Worm (Caenorhabditis elegans) whole organism, midembryonic: ENCODE data around the gene fbxa-2.

ENCODE experiments used
- T22C8.4 ChIP-seq: fragments of 200-800 bp; sonication (Bioruptor generic); IDR thresholded peaks from 2 replicates; pipeline ENCODE4 v1.3.6; 2022; ENCODE audit warnings: missing genetic modification characterization, missing compliant biosample characterization
- cog-1 ChIP-seq: sonication (generic microtip); optimal IDR thresholded peaks from 2 replicates; lab custom pipeline; 2016; ENCODE audit warnings: missing genetic modification characterization, missing compliant biosample characterization
- flt-1 ChIP-seq: fragments of 200-800 bp; sonication (Bioruptor generic); IDR thresholded peaks from 2 replicates; pipeline ENCODE4 v1.3.6; 2022; ENCODE audit warnings: missing genetic modification characterization, missing compliant biosample characterization
- klf-2 ChIP-seq: fragments of 200-800 bp; sonication (Bioruptor generic); conservative IDR thresholded peaks from 2 replicates; pipeline ENCODE4 v1.3.6; 2022; ENCODE audit warnings: missing genetic modification reagents, missing genetic modification characterization, missing compliant biosample characterization
- med-1 ChIP-seq: sonication (generic microtip); optimal IDR thresholded peaks from 2 replicates; lab custom pipeline; 2017; ENCODE audit warnings: missing genetic modification characterization, mild to moderate bottlenecking, missing compliant biosample characterization, antibody characterized with exemption, missing genetic modification reagents; ENCODE audit not compliant: insufficient read depth
- ref-1 ChIP-seq: fragments of 200-800 bp; sonication (Bioruptor generic); conservative IDR thresholded peaks from 2 replicates; pipeline ENCODE4 v1.3.6; 2022; ENCODE audit warnings: missing genetic modification reagents, missing genetic modification characterization, missing compliant biosample characterization
- tab-1 ChIP-seq: fragments of 200-800 bp; sonication (Bioruptor generic); IDR thresholded peaks from 2 replicates; pipeline ENCODE4 v1.3.6; 2022; ENCODE audit warnings: missing genetic modification characterization, missing compliant biosample characterization
- ztf-23 ChIP-seq: fragments of 200-800 bp; sonication (Bioruptor generic); IDR thresholded peaks from 2 replicates; pipeline ENCODE4 v1.3.6; 2022; ENCODE audit warnings: missing genetic modification reagents, missing genetic modification characterization, missing compliant biosample characterization
- ztf-29 ChIP-seq: fragments of 200-800 bp; sonication (Bioruptor generic); IDR thresholded peaks from 2 replicates; pipeline ENCODE4 v1.3.6; 2022; ENCODE audit warnings: missing genetic modification reagents, missing genetic modification characterization, missing compliant biosample characterization

The fbxa-2 gene

DNA sequence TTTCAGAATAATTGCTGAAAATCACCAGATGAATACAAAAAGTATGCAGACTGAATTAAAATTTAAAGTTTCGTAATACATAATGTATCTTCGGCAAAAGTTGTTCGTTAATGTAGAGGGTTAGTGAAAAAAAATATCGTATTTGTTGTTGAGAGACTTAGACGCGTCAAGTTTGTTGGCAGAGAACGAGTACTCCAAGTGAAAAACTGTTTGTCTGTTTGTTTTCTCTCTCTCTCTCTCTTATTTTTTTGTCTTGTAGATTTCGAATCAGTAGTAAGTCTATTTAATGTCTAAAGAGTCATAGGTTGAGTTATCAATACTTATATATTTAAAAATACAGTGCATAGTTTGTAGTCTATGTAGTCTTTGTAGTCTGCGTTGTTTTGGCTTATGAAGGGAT lies at the start of gene fbxa-2, which contains the start of gene T13F3.8:
Gene fbxa-2, minus strand, starts transcription at position 101 of the 400 bp plus-strand sequence.
Gene T13F3.8, plus strand, starts transcription at position 245 of the 400 bp plus-strand sequence.
- no peak for TF ChIP-seq ref-1 (GFP tag; lab: Robert Waterston, UW)
- TF ChIP-seq ztf-23 (GFP tag; lab: Robert Waterston, UW) = no peak
- TF ChIP-seq klf-2 (GFP tag; lab: Robert Waterston, UW) = no peak
- no peak for TF ChIP-seq T22C8.4 (GFP tag; lab: Robert Waterston, UW)
- TF ChIP-seq cog-1 (tag; lab: Kevin White, UChicago) = no peak
- no peak for TF ChIP-seq ztf-29 (GFP tag; lab: Robert Waterston, UW)
- no peak for TF ChIP-seq tab-1
- no peak for TF ChIP-seq flt-1 (GFP tag; lab: Robert Waterston, UW)
- TF ChIP-seq med-1 (GFP tag; lab: Kevin White, UChicago) = no peak

DNA sequence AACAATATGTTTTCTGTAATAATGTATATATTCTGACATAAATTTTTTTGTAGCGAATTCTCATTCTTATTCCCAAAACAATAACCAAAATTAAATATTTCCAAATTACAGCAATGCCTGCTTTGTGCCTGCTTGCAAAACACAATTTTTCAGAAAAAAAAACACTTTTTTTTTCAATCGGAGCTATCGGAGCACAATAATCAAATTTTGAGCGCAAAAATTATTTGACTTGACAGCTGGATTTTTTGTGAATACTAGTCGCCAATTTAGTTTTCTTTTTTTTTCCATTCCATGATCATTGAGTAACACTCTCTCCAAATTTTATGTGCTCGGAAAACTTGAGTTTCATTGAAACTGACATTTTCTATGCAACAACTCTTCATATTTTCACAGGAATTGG lies 47.8 kb upstream of the fbxa-2 start, which contains the start of gene srh-180:
Gene srh-180, plus strand, starts transcription at position 301 of the 400 bp plus-strand sequence.
- no peak for TF ChIP-seq tab-1
- no peak for TF ChIP-seq ref-1 (GFP tag; lab: Robert Waterston, UW)
- TF ChIP-seq ztf-29 (GFP tag; lab: Robert Waterston, UW) = no peak
- TF ChIP-seq cog-1 (tag; lab: Kevin White, UChicago) = no peak
- no peak for TF ChIP-seq flt-1 (GFP tag; lab: Robert Waterston, UW)
- no peak for TF ChIP-seq klf-2 (GFP tag; lab: Robert Waterston, UW)
- no peak for TF ChIP-seq T22C8.4 (GFP tag; lab: Robert Waterston, UW)
- TF ChIP-seq med-1 (GFP tag; lab: Kevin White, UChicago) = no peak

DNA sequence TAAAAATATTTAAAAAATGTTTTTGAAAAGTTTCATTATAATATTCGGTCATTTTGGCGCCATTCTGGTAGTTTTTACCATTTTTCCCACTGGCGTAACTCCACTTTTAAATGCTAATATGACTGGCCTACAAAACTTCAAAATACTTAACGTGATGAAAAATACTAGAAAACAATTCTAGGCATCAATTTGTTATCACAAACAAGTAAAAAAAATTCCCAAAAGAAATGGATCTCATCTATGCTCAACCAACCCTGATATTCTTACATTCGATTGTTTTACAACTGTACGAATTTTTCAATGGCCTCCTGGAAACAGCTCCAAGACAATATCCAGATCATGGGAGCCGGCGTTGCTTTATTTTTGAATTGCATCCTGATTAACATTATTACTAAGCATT lies 45.5 kb upstream of the fbxa-2 start, which contains the start of gene str-214:
Gene str-214, plus strand, starts transcription at position 301 of the 400 bp plus-strand sequence.
- TF ChIP-seq flt-1 (GFP tag; lab: Robert Waterston, UW) (no peak), med-1 (GFP tag; lab: Kevin White, UChicago) (no peak), ztf-23 (GFP tag; lab: Robert Waterston, UW) (no peak), ztf-29 (GFP tag; lab: Robert Waterston, UW) (no peak), cog-1 (tag; lab: Kevin White, UChicago) (no peak), ref-1 (GFP tag; lab: Robert Waterston, UW) (no peak), klf-2 (GFP tag; lab: Robert Waterston, UW) (no peak), T22C8.4 (GFP tag; lab: Robert Waterston, UW) (no peak), tab-1 (no peak)

- no peak for TF ChIP-seq ref-1 (GFP tag; lab: Robert Waterston, UW)
- TF ChIP-seq ztf-23 (GFP tag; lab: Robert Waterston, UW) = no peak
- no peak for TF ChIP-seq med-1 (GFP tag; lab: Kevin White, UChicago)
- no peak for TF ChIP-seq tab-1
- no peak for TF ChIP-seq flt-1 (GFP tag; lab: Robert Waterston, UW)
- no peak for TF ChIP-seq cog-1 (tag; lab: Kevin White, UChicago)
- TF ChIP-seq T22C8.4 (GFP tag; lab: Robert Waterston, UW) = no peak
- no peak for TF ChIP-seq ztf-29 (GFP tag; lab: Robert Waterston, UW)
- TF ChIP-seq klf-2 (GFP tag; lab: Robert Waterston, UW) = no peak
These were observed 40.1 kb upstream of the fbxa-2 start, which contains the start of gene oac-7 for ce11 chrV:16309523-16309922. Gene oac-7 (plus strand): TSS chrV:16309805.

DNA sequence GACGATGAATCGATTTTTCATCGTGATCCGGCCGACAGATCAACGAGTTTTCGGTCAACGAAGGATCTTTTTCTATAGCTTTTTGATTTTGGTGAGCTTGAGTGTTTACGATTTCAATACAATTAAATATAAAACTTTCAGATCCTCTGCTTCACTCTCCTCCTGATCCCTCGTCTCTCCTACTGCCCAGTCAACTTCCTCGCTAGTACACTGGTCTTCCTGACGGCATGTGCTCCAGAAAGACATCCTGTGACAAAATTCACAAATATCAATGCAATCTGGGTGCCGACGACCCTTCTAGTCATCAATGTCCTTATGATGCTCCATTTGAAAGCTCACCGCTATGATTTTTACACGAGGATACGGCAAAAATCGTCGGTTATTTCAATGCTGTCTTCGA lies 38.9 kb upstream of the fbxa-2 start:
- no peak for TF ChIP-seq T22C8.4 (GFP tag; lab: Robert Waterston, UW)
- TF ChIP-seq tab-1 = no peak
- TF ChIP-seq ref-1 (GFP tag; lab: Robert Waterston, UW) = no peak
- TF ChIP-seq ztf-29 (GFP tag; lab: Robert Waterston, UW) = no peak
- no peak for TF ChIP-seq flt-1 (GFP tag; lab: Robert Waterston, UW)
- TF ChIP-seq ztf-23 (GFP tag; lab: Robert Waterston, UW) = no peak
- no peak for TF ChIP-seq klf-2 (GFP tag; lab: Robert Waterston, UW)
- TF ChIP-seq cog-1 (tag; lab: Kevin White, UChicago) = no peak
- TF ChIP-seq med-1 (GFP tag; lab: Kevin White, UChicago) = no peak

ce11 chrV:16307253-16307652 lies 37.8 kb upstream of the fbxa-2 start, which contains the start of gene srxa-7:
Gene srxa-7 (plus strand): TSS chrV:16307553.
- TF ChIP-seq ref-1 (GFP tag; lab: Robert Waterston, UW) (no peak), klf-2 (GFP tag; lab: Robert Waterston, UW) (no peak), cog-1 (tag; lab: Kevin White, UChicago) (no peak), ztf-23 (GFP tag; lab: Robert Waterston, UW) (no peak), T22C8.4 (GFP tag; lab: Robert Waterston, UW) (no peak), ztf-29 (GFP tag; lab: Robert Waterston, UW) (no peak), med-1 (GFP tag; lab: Kevin White, UChicago) (no peak), flt-1 (GFP tag; lab: Robert Waterston, UW) (no peak), tab-1 (no peak)

DNA sequence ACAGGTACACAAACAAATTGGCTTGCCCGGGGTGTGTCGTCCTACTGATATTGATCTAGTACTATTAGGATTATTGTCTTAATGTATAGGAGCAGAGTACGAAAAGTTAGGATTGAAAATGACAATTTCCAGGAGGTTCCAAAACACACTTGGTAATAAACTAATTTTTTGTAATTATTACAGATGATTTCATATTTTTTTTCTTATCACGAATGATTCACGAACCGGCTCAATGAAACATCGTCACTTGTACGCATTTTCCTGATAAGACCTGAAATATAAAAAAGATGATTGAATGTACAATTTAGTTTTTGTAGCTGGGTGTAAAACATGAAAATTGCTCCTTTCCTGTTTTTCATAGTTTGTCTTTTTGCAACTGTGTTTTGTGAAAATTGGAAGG lies 33.0 kb upstream of the fbxa-2 start, which contains the start of the genes C31A11.13 and oac-6:
Gene C31A11.13, minus strand, starts transcription at position 113 of the 400 bp plus-strand sequence.
Gene oac-6, plus strand, starts transcription at position 279 of the 400 bp plus-strand sequence.
- no peak for TF ChIP-seq ztf-29 (GFP tag; lab: Robert Waterston, UW)
- TF ChIP-seq tab-1 = no peak
- TF ChIP-seq flt-1 (GFP tag; lab: Robert Waterston, UW) = no peak
- TF ChIP-seq klf-2 (GFP tag; lab: Robert Waterston, UW) = no peak
- TF ChIP-seq ref-1 (GFP tag; lab: Robert Waterston, UW) = no peak
- no peak for TF ChIP-seq ztf-23 (GFP tag; lab: Robert Waterston, UW)
- no peak for TF ChIP-seq med-1 (GFP tag; lab: Kevin White, UChicago)
- no peak for TF ChIP-seq T22C8.4 (GFP tag; lab: Robert Waterston, UW)
- TF ChIP-seq cog-1 (tag; lab: Kevin White, UChicago) = no peak

DNA sequence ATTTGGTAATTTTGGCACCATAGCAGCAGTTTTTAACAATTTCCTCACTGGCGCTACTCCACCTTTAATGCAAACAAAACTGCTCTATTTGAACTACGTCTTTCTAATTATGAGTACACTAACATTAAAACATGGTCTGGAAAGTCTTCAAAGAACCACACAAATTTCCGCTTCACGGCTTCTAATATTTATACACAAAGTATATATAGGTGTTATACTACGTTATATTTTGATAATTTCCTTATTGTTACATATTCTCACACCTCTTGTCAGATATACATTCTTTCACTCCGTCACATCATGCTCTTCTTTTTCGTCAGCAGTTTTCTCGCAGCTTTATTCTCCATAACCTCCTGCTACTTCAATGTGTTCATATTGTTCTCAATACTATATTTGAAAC lies 30.8 kb upstream of the fbxa-2 start, which contains the start of gene srbc-82:
Gene srbc-82, plus strand, starts transcription at position 301 of the 400 bp plus-strand sequence.
- no peak for TF ChIP-seq klf-2 (GFP tag; lab: Robert Waterston, UW)
- no peak for TF ChIP-seq ztf-23 (GFP tag; lab: Robert Waterston, UW)
- no peak for TF ChIP-seq med-1 (GFP tag; lab: Kevin White, UChicago)
- TF ChIP-seq ztf-29 (GFP tag; lab: Robert Waterston, UW) = no peak
- no peak for TF ChIP-seq ref-1 (GFP tag; lab: Robert Waterston, UW)
- TF ChIP-seq T22C8.4 (GFP tag; lab: Robert Waterston, UW) = no peak
- no peak for TF ChIP-seq flt-1 (GFP tag; lab: Robert Waterston, UW)
- TF ChIP-seq tab-1 = no peak
- no peak for TF ChIP-seq cog-1 (tag; lab: Kevin White, UChicago)
